Fruit fly (Drosophila melanogaster): ENCODE results near the gene CtIP.

dm6 chr3L:20441632-20442469 is 5.8 kb downstream of the CtIP start, which contains the start of gene CG5910:
- no peak for TF ChIP-seq pan (optimal IDR thresholded peaks at IDR 0.05)
- no peak for TF ChIP-seq usp (GFP tag; optimal IDR thresholded peaks at IDR 0.05)
- no peak for TF ChIP-seq CG8478 (optimal IDR thresholded peaks at IDR 0.05)
- TF ChIP-seq psq (optimal IDR thresholded peaks at IDR 0.05) = no peak

Measured in whole organism.